Worm (Caenorhabditis elegans) whole organism, young adult: ENCODE results near the gene Y53F4B.5.

ENCODE experiments used
- B0035.1 ChIP-seq: sonication (generic microtip); optimal IDR thresholded peaks from 2 replicates; lab custom pipeline; 2016; ENCODE audit warnings: missing genetic modification characterization, mild to moderate bottlenecking, missing compliant biosample characterization, missing genotype, missing genetic modification reagents
- B0336.3 ChIP-seq: fragments of 200-800 bp; sonication (Bioruptor generic); IDR thresholded peaks from 2 replicates; pipeline ENCODE4 v1.3.6; 2022; ENCODE audit warnings: missing genetic modification characterization, missing compliant biosample characterization
- C06A6.2 ChIP-seq: fragments of 200-800 bp; sonication (Bioruptor generic); conservative IDR thresholded peaks from 2 replicates; pipeline ENCODE4 v1.3.6; 2022; ENCODE audit warnings: missing genetic modification characterization, missing compliant biosample characterization
- F10E7.11 ChIP-seq: sonication (generic microtip); optimal IDR thresholded peaks from 2 replicates; lab custom pipeline; 2017; ENCODE audit warnings: mild to moderate bottlenecking, missing genetic modification characterization, moderate library complexity, missing compliant biosample characterization
- F23B12.7 ChIP-seq: sonication (generic microtip); optimal IDR thresholded peaks from 2 replicates; lab custom pipeline; 2017; ENCODE audit warnings: missing genetic modification characterization, mild to moderate bottlenecking, missing compliant biosample characterization, antibody characterized with exemption, moderate library complexity; ENCODE audit not compliant: insufficient read depth
- F33H1.4 ChIP-seq: fragments of 200-800 bp; sonication (Bioruptor generic); IDR thresholded peaks from 2 replicates; pipeline ENCODE4 v1.3.6; 2022; ENCODE audit warnings: missing genetic modification reagents, missing genetic modification characterization, missing compliant biosample characterization
- F55B11.4 ChIP-seq: sonication (generic microtip); optimal IDR thresholded peaks from 2 replicates; lab custom pipeline; 2016; ENCODE audit warnings: missing compliant biosample characterization, missing genetic modification characterization, borderline replicate concordance; ENCODE audit not compliant: insufficient read depth
- K12H6.12 ChIP-seq: fragments of 200-800 bp; sonication (Bioruptor generic); optimal IDR thresholded peaks from 2 replicates; lab custom pipeline; 2018; ENCODE audit warnings: mild to moderate bottlenecking, missing genetic modification characterization, missing compliant biosample characterization
- Y53F4B.3 ChIP-seq: fragments of 200-800 bp; sonication (Bioruptor generic); IDR thresholded peaks from 2 replicates; pipeline ENCODE4 v1.3.6; 2022; ENCODE audit warnings: missing genetic modification reagents, missing genetic modification characterization, missing compliant biosample characterization
- Y67H2A.10 ChIP-seq: fragments of 200-800 bp; sonication (Bioruptor generic); conservative IDR thresholded peaks from 2 replicates; pipeline ENCODE4 v1.3.6; 2022; ENCODE audit warnings: missing genetic modification reagents, missing genetic modification characterization, missing compliant biosample characterization
- ama-1 ChIP-seq, 3 experiments: fragments of 150-350 bp in 1 of 3; sonication (generic microtip) in 2 of 3; optimal IDR thresholded peaks; 2 replicates each; lab custom pipeline; 2014 to 2018; ENCODE audit warnings: missing biosample characterization in 2 of 3, missing genetic modification characterization in 2 of 3, missing genetic modification reagents in 2 of 3
- aptf-3 ChIP-seq: fragments of 200-800 bp; sonication (Bioruptor generic); IDR thresholded peaks from 2 replicates; pipeline ENCODE4 v1.3.6; 2022; ENCODE audit warnings: missing genetic modification characterization, missing compliant biosample characterization
- athp-1 ChIP-seq: sonication (generic microtip); optimal IDR thresholded peaks from 2 replicates; lab custom pipeline; 2017; ENCODE audit warnings: mild to moderate bottlenecking, missing genetic modification characterization, missing compliant biosample characterization
- cebp-2 ChIP-seq: fragments of 200-800 bp; sonication (Bioruptor generic); IDR thresholded peaks from 2 replicates; pipeline ENCODE4 v1.3.6; 2022; ENCODE audit warnings: missing genetic modification characterization, missing compliant biosample characterization
- ceh-100 ChIP-seq: fragments of 200-800 bp; sonication (Bioruptor generic); IDR thresholded peaks from 2 replicates; pipeline ENCODE4 v1.3.6; 2022; ENCODE audit warnings: missing genetic modification reagents, missing genetic modification characterization, missing compliant biosample characterization
- ceh-91 ChIP-seq: fragments of 200-800 bp; sonication (Bioruptor generic); IDR thresholded peaks from 2 replicates; pipeline ENCODE4 v1.3.6; 2022; ENCODE audit warnings: missing genetic modification reagents, missing genetic modification characterization, missing compliant biosample characterization
- chd-7 ChIP-seq: sonication (generic microtip); optimal IDR thresholded peaks from 2 replicates; lab custom pipeline; 2016; ENCODE audit warnings: mild to moderate bottlenecking, missing genetic modification characterization, moderate library complexity, missing compliant biosample characterization
- efl-1 ChIP-seq: fragments of 150-350 bp; optimal IDR thresholded peaks from 2 replicates; lab custom pipeline; 2014; ENCODE audit warnings: missing biosample characterization, missing genetic modification reagents, missing genetic modification characterization
- egrh-3 ChIP-seq: fragments of 200-800 bp; sonication (Bioruptor generic); IDR thresholded peaks from 2 replicates; pipeline ENCODE4 v1.3.6; 2022; ENCODE audit warnings: missing genetic modification reagents, missing genetic modification characterization, missing compliant biosample characterization
- ets-4 ChIP-seq: fragments of 200-800 bp; sonication (Bioruptor generic); optimal IDR thresholded peaks from 2 replicates; lab custom pipeline; 2018; ENCODE audit warnings: mild to moderate bottlenecking, missing genetic modification characterization, missing compliant biosample characterization
- fkh-3 ChIP-seq: sonication (generic microtip); optimal IDR thresholded peaks from 2 replicates; lab custom pipeline; 2016; ENCODE audit warnings: mild to moderate bottlenecking, missing genetic modification characterization, missing compliant biosample characterization
- hlh-12 ChIP-seq: sonication (generic microtip); optimal IDR thresholded peaks from 2 replicates; lab custom pipeline; 2016; ENCODE audit warnings: missing genetic modification characterization, missing compliant biosample characterization
- hrde-1 ChIP-seq: sonication (generic microtip); optimal IDR thresholded peaks from 2 replicates; lab custom pipeline; 2016; ENCODE audit warnings: missing genetic modification characterization, mild to moderate bottlenecking, missing compliant biosample characterization, moderate library complexity, missing genotype, missing genetic modification reagents, borderline replicate concordance
- hsf-1 ChIP-seq: fragments of 200-800 bp; sonication (Bioruptor generic); IDR thresholded peaks from 2 replicates; pipeline ENCODE4 v1.3.6; 2022; ENCODE audit warnings: missing genetic modification reagents, missing genetic modification characterization, missing compliant biosample characterization
- let-607 ChIP-seq, 2 experiments: fragments of 200-800 bp in 1 of 2; sonication (Bioruptor generic) in 1 of 2; sonication (generic microtip) in 1 of 2; optimal IDR thresholded peaks; 2 replicates each; lab custom pipeline; 2016 to 2018; ENCODE audit warnings: mild to moderate bottlenecking in 2 of 2, missing compliant biosample characterization in 2 of 2, missing genetic modification characterization in 2 of 2, moderate library complexity in 2 of 2, missing genotype in 1 of 2
- lin-26 ChIP-seq: fragments of 200-800 bp; sonication (Bioruptor generic); IDR thresholded peaks from 2 replicates; pipeline ENCODE4 v1.3.6; 2022; ENCODE audit warnings: missing genetic modification reagents, missing genetic modification characterization, missing compliant biosample characterization
- madf-10 ChIP-seq: sonication (generic microtip); optimal IDR thresholded peaks from 2 replicates; lab custom pipeline; 2016; ENCODE audit warnings: mild to moderate bottlenecking, missing genetic modification characterization, missing compliant biosample characterization
- madf-3 ChIP-seq: fragments of 200-800 bp; sonication (Bioruptor generic); IDR thresholded peaks from 2 replicates; pipeline ENCODE4 v1.3.6; 2022; ENCODE audit warnings: missing genetic modification reagents, missing genetic modification characterization, missing compliant biosample characterization
- nfya-2 ChIP-seq: fragments of 200-800 bp; sonication (Bioruptor generic); IDR thresholded peaks from 2 replicates; pipeline ENCODE4 v1.3.6; 2022; ENCODE audit warnings: missing genetic modification reagents, missing genetic modification characterization, missing compliant biosample characterization
- nhr-27 ChIP-seq: fragments of 200-800 bp; sonication (Bioruptor generic); optimal IDR thresholded peaks from 2 replicates; lab custom pipeline; 2018; ENCODE audit warnings: mild to moderate bottlenecking, missing genetic modification characterization, moderate library complexity, missing compliant biosample characterization
- pbrm-1 ChIP-seq: fragments of 200-800 bp; sonication (Bioruptor generic); IDR thresholded peaks from 2 replicates; pipeline ENCODE4 v1.3.6; 2022; ENCODE audit warnings: missing genetic modification reagents, missing genetic modification characterization, missing compliant biosample characterization
- rcor-1 ChIP-seq: fragments of 200-800 bp; sonication (Bioruptor generic); IDR thresholded peaks from 2 replicates; pipeline ENCODE4 v1.3.6; 2022; ENCODE audit warnings: missing genetic modification reagents, missing genetic modification characterization, missing compliant biosample characterization
- sea-2 ChIP-seq: fragments of 200-800 bp; sonication (Bioruptor generic); IDR thresholded peaks from 2 replicates; pipeline ENCODE4 v1.3.6; 2022; ENCODE audit warnings: missing genetic modification characterization, missing compliant biosample characterization
- snpc-1.1 ChIP-seq: sonication (generic microtip); optimal IDR thresholded peaks from 2 replicates; lab custom pipeline; 2017; ENCODE audit warnings: missing genetic modification characterization, mild to moderate bottlenecking, missing compliant biosample characterization, antibody characterized with exemption, moderate library complexity, missing genotype, missing genetic modification reagents; ENCODE audit not compliant: insufficient read depth
- somi-1 ChIP-seq: fragments of 200-800 bp; sonication (Bioruptor generic); optimal IDR thresholded peaks from 2 replicates; lab custom pipeline; 2018; ENCODE audit warnings: mild to moderate bottlenecking, missing genetic modification characterization, missing compliant biosample characterization
- sptf-2 ChIP-seq: fragments of 200-800 bp; sonication (Bioruptor generic); optimal IDR thresholded peaks from 2 replicates; lab custom pipeline; 2018; ENCODE audit warnings: mild to moderate bottlenecking, missing genetic modification characterization, missing compliant biosample characterization
- tlf-1 ChIP-seq: fragments of 200-800 bp; sonication (Bioruptor generic); optimal IDR thresholded peaks from 2 replicates; lab custom pipeline; 2018; ENCODE audit warnings: mild to moderate bottlenecking, missing genetic modification characterization, missing compliant biosample characterization
- zfh-2 ChIP-seq: fragments of 200-800 bp; sonication (Bioruptor generic); conservative IDR thresholded peaks from 2 replicates; pipeline ENCODE4 v1.3.6; 2022; ENCODE audit warnings: missing genetic modification reagents, missing genetic modification characterization, missing compliant biosample characterization
- ztf-22 ChIP-seq: fragments of 200-800 bp; sonication (Bioruptor generic); optimal IDR thresholded peaks from 2 replicates; lab custom pipeline; 2018; ENCODE audit warnings: mild to moderate bottlenecking, missing genetic modification characterization, moderate library complexity, missing compliant biosample characterization

The Y53F4B.5 gene

ce11 chrII:15010366-15011235 lies 26.8 kb upstream of the Y53F4B.5 start, which contains the start of the genes Y53F4B.9 and Y53F4B.11 (continued):
- TF ChIP-seq efl-1 (peak; percentile 100), Y53F4B.3 (GFP tag; lab: Robert Waterston, UW) (no peak), hlh-12 (tag; lab: Kevin White, UChicago) (no peak), C06A6.2 (GFP tag; lab: Robert Waterston, UW) (no peak), tlf-1 (GFP tag; lab: Kevin White, UChicago) (peak; percentile 90), K12H6.12 (tag; lab: Kevin White, UChicago) (no peak), madf-10 (tag; lab: Kevin White, UChicago) (no peak), ceh-91 (GFP tag; lab: Robert Waterston, UW) (peak; percentile 97), rcor-1 (GFP tag; lab: Robert Waterston, UW) (peak; percentile 83), ets-4 (no peak), F55B11.4 (no peak), ceh-100 (peak; percentile 88), nfya-2 (GFP tag; lab: Robert Waterston, UW) (no peak), madf-3 (GFP tag; lab: Robert Waterston, UW) (peak; percentile 94), F10E7.11 (tag; lab: Kevin White, UChicago) (no peak), aptf-3 (GFP tag; lab: Robert Waterston, UW) (no peak), sptf-2 (no peak), F33H1.4 (GFP tag; lab: Robert Waterston, UW) (peak; percentile 88), somi-1 (no peak), cebp-2 (GFP tag; lab: Robert Waterston, UW) (no peak), nhr-27 (tag; lab: Kevin White, UChicago) (no peak), F23B12.7 (tag; lab: Kevin White, UChicago) (peak; percentile 72), pbrm-1 (peak; percentile 87; the same call in 1 of the 2 replicates), hsf-1 (peak; percentile 94), athp-1 (tag; lab: Kevin White, UChicago) (peak; percentile 69), chd-7 (no peak), ztf-22 (GFP tag; lab: Kevin White, UChicago) (no peak), Y67H2A.10 (no peak), hrde-1 (tag; lab: Kevin White, UChicago) (no peak), snpc-1.1 (tag; lab: Kevin White, UChicago) (peak; percentile 66), B0336.3 (GFP tag; lab: Robert Waterston, UW) (peak; percentile 92), ama-1 (optimal IDR thresholded peaks at IDR 0.05; lab: Kevin White, UChicago) (no peak), ama-1 (GFP tag; optimal IDR thresholded peaks at IDR 0.05; lab: Kevin White, UChicago) (no peak), sea-2 (no peak), B0035.1 (tag; lab: Kevin White, UChicago) (no peak)
- TF ChIP-seq, all 124 proteins: peak for 57

- TF ChIP-seq zfh-2 (GFP tag; lab: Robert Waterston, UW) (peak; percentile 34; the same call in 1 of the 2 replicates), fkh-3 (tag; lab: Kevin White, UChicago) (no peak), sea-2 (no peak), let-607 (tag; optimal IDR thresholded peaks at IDR 0.05; lab: Kevin White, UChicago) (no peak), lin-26 (GFP tag; lab: Robert Waterston, UW) (0 out of 2 replicates have a peak, but pooled peaks have one; percentile 21), egrh-3 (GFP tag; lab: Robert Waterston, UW) (peak; percentile 18; the same call in 1 of the 2 replicates)
These were observed 24.8 kb upstream of the Y53F4B.5 start for ce11 chrII:15008481-15009057.
